Fruit fly (Drosophila melanogaster): Measurements from ENCODE around the gene GILT1.

GILT1 gene

dm6 chr3R:13446048-13446447 is 44.4 kb upstream of the GILT1 start (continued):
- TF ChIP-seq CG2712 (tag; optimal IDR thresholded peaks at IDR 0.05), result no peak
- no peak for TF ChIP-seq CG11723 (GFP tag; optimal IDR thresholded peaks at IDR 0.05)
- no peak for TF ChIP-seq Hand (GFP tag; optimal IDR thresholded peaks at IDR 0.05)
- TF ChIP-seq CG15011 (GFP tag; optimal IDR thresholded peaks at IDR 0.05), result no peak
- TF ChIP-seq Med (GFP tag), result peak; percentile 33
- peak; percentile 9 for TF ChIP-seq lab (GFP tag; optimal IDR thresholded peaks at IDR 0.05)
- no peak for TF ChIP-seq exex (tag; optimal IDR thresholded peaks at IDR 0.05)
- no peak for TF ChIP-seq CG18476 (GFP tag; optimal IDR thresholded peaks at IDR 0.05)
- TF ChIP-seq Doc3 (GFP tag; IDR thresholded peaks at IDR 0.05; ENCODE audit: partially characterized antibody), result no peak
- no peak for TF ChIP-seq fd96Cb (tag; optimal IDR thresholded peaks at IDR 0.05)
- no peak for TF ChIP-seq Trl (optimal IDR thresholded peaks at IDR 0.05)
- TF ChIP-seq Trl (GFP tag; optimal IDR thresholded peaks at IDR 0.05), result no peak
- no peak for TF ChIP-seq CG6689 (GFP tag; IDR thresholded peaks at IDR 0.05)
- no peak for TF ChIP-seq CG31365 (tag; optimal IDR thresholded peaks at IDR 0.05)
- TF ChIP-seq jigr1 (GFP tag; IDR thresholded peaks at IDR 0.05), result no peak
- TF ChIP-seq CG12769 (tag; optimal IDR thresholded peaks at IDR 0.05), result peak; percentile 37
- TF ChIP-seq mirr (GFP tag; optimal IDR thresholded peaks at IDR 0.05), result peak; percentile 69
- TF ChIP-seq Hr39 (optimal IDR thresholded peaks at IDR 0.05), result no peak
- no peak for TF ChIP-seq sd (tag; optimal IDR thresholded peaks at IDR 0.05)
- TF ChIP-seq CG8944 (GFP tag; optimal IDR thresholded peaks at IDR 0.05), result no peak
- no peak for TF ChIP-seq Oli (tag; optimal IDR thresholded peaks at IDR 0.05)
- peak; percentile 35 for TF ChIP-seq ATbp (GFP tag; optimal IDR thresholded peaks at IDR 0.05)
- TF ChIP-seq YL-1 (GFP tag; optimal IDR thresholded peaks at IDR 0.05), result no peak
- no peak for TF ChIP-seq CG5180 (GFP tag; optimal IDR thresholded peaks at IDR 0.05)
- 0 out of 2 replicates have a peak, but pooled peaks have one; percentile 27 for TF ChIP-seq vvl (GFP tag; IDR thresholded peaks at IDR 0.05)
- peak; percentile 68; the same call in 2 of the 4 replicates for TF ChIP-seq chinmo (GFP tag; IDR thresholded peaks at IDR 0.05; ENCODE audit: partially characterized antibody)
- no peak for TF ChIP-seq HmgZ (tag; optimal IDR thresholded peaks at IDR 0.05)
- peak; percentile 55 for TF ChIP-seq grn (GFP tag; optimal IDR thresholded peaks at IDR 0.05)
- no peak for TF ChIP-seq ro (GFP tag; IDR thresholded peaks at IDR 0.05)
- TF ChIP-seq CG12071 (GFP tag; optimal IDR thresholded peaks at IDR 0.05), result peak; percentile 52
- no peak for TF ChIP-seq CoRest (tag; optimal IDR thresholded peaks at IDR 0.05)
- no peak for TF ChIP-seq Doc2 (GFP tag; IDR thresholded peaks at IDR 0.05)
- peak; percentile 28 for TF ChIP-seq CG13894 (tag; optimal IDR thresholded peaks at IDR 0.05)
- TF ChIP-seq CG2129 (GFP tag; IDR thresholded peaks at IDR 0.05; ENCODE audit: partially characterized antibody), result no peak
- peak; percentile 76; the same call in 1 of the 3 replicates for TF ChIP-seq CG2199 (GFP tag; IDR thresholded peaks at IDR 0.05)
- 0 out of 2 replicates have a peak, but pooled peaks have one; percentile 34 for TF ChIP-seq rib (GFP tag; IDR thresholded peaks at IDR 0.05)
- TF ChIP-seq Lpt (GFP tag; optimal IDR thresholded peaks at IDR 0.05), result no peak

- TF ChIP-seq Fer3 (tag; optimal IDR thresholded peaks at IDR 0.05) (peak; percentile 24), Hr51 (GFP tag; optimal IDR thresholded peaks at IDR 0.05) (peak in 1 of 2 experiments; percentile 47), E2f2 (GFP tag; IDR thresholded peaks at IDR 0.05) (peak; percentile 8; the same call in 1 of the 2 replicates), Gsc (GFP tag; IDR thresholded peaks at IDR 0.05) (no peak), gsb (GFP tag; IDR thresholded peaks at IDR 0.05) (no peak), zen2 (GFP tag; IDR thresholded peaks at IDR 0.05; ENCODE audit: partially characterized antibody) (no peak), CG7839 (tag; optimal IDR thresholded peaks at IDR 0.05) (peak; percentile 17), toy (GFP tag; IDR thresholded peaks at IDR 0.05) (no peak), NfI (GFP tag; optimal IDR thresholded peaks at IDR 0.05) (peak; percentile 8), CG3281 (GFP tag; optimal IDR thresholded peaks at IDR 0.05) (no peak), dmrt99B (tag; optimal IDR thresholded peaks at IDR 0.05) (peak; percentile 19), disco-r (GFP tag; optimal IDR thresholded peaks at IDR 0.05) (peak; percentile 17), CG12071 (GFP tag; optimal IDR thresholded peaks at IDR 0.05) (peak; percentile 73), hbn (GFP tag; IDR thresholded peaks at IDR 0.05; ENCODE audit: partially characterized antibody) (no peak), CG18619 (GFP tag; optimal IDR thresholded peaks at IDR 0.05) (peak; percentile 15), Oli (tag; optimal IDR thresholded peaks at IDR 0.05) (peak; percentile 31), lab (GFP tag; optimal IDR thresholded peaks at IDR 0.05) (peak; percentile 20), CG8388 (GFP tag; optimal IDR thresholded peaks at IDR 0.05) (no peak)
These were observed 40.0 kb upstream of the GILT1 start for dm6 chr3R:13441703-13442102.
